Worm (Caenorhabditis elegans) whole organism, midembryonic: Measurements from ENCODE around the gene C32D5.10.

Experiments
- flt-1 ChIP-seq: fragments of 200-800 bp; sonication (Bioruptor generic); IDR thresholded peaks from 2 replicates; pipeline ENCODE4 v1.3.6; 2022; ENCODE audit warnings: missing genetic modification characterization, missing compliant biosample characterization
- tab-1 ChIP-seq: fragments of 200-800 bp; sonication (Bioruptor generic); IDR thresholded peaks from 2 replicates; pipeline ENCODE4 v1.3.6; 2022; ENCODE audit warnings: missing genetic modification characterization, missing compliant biosample characterization
- ztf-23 ChIP-seq: fragments of 200-800 bp; sonication (Bioruptor generic); IDR thresholded peaks from 2 replicates; pipeline ENCODE4 v1.3.6; 2022; ENCODE audit warnings: missing genetic modification reagents, missing genetic modification characterization, missing compliant biosample characterization
- ztf-29 ChIP-seq: fragments of 200-800 bp; sonication (Bioruptor generic); IDR thresholded peaks from 2 replicates; pipeline ENCODE4 v1.3.6; 2022; ENCODE audit warnings: missing genetic modification reagents, missing genetic modification characterization, missing compliant biosample characterization

- TF ChIP-seq ztf-23 (GFP tag; lab: Robert Waterston, UW) = no peak
- TF ChIP-seq tab-1 (GFP tag; lab: Robert Waterston, UW) = no peak
- no peak for TF ChIP-seq ztf-29 (GFP tag; lab: Robert Waterston, UW)
- no peak for TF ChIP-seq flt-1 (GFP tag; lab: Robert Waterston, UW)
Measured at ce11 chrII:6344513-6344912, 7.3 kb downstream of the C32D5.10 start.
